Worm (Caenorhabditis elegans): Measurements from ENCODE around the gene K10H10.7.

K10H10.7 gene

ce11 chrII:14507563-14507962 lies at the start of gene K10H10.7, which contains the start of gene K10H10.10:
Gene K10H10.7 (minus strand): TSS chrII:14507663.
Gene K10H10.10 (plus strand): TSS chrII:14507766.
- TF ChIP-seq nhr-76 (tag; optimal IDR thresholded peaks at IDR 0.05), result no peak
- TF ChIP-seq fkh-10 (GFP tag; optimal IDR thresholded peaks at IDR 0.05), result no peak
- TF ChIP-seq mml-1 (tag; optimal IDR thresholded peaks at IDR 0.05), result no peak
- TF ChIP-seq ceh-82 (tag; optimal IDR thresholded peaks at IDR 0.05), result no peak
- TF ChIP-seq ceh-9 (tag; optimal IDR thresholded peaks at IDR 0.05), result no peak
- no peak for TF ChIP-seq elt-3 (tag; optimal IDR thresholded peaks at IDR 0.05)
- TF ChIP-seq jun-1 (tag; optimal IDR thresholded peaks at IDR 0.05), result no peak
- TF ChIP-seq ztf-11 (tag; optimal IDR thresholded peaks at IDR 0.05), result no peak
- TF ChIP-seq ceh-28 (tag; optimal IDR thresholded peaks at IDR 0.05), result no peak
- TF ChIP-seq fkh-2 (tag; optimal IDR thresholded peaks at IDR 0.05), result no peak
- TF ChIP-seq mdl-1 (tag; optimal IDR thresholded peaks at IDR 0.05), result no peak
- no peak for TF ChIP-seq R02D3.7 (tag; optimal IDR thresholded peaks at IDR 0.05)
- TF ChIP-seq nhr-237 (tag; optimal IDR thresholded peaks at IDR 0.05), result no peak
- no peak for TF ChIP-seq unc-62 (GFP tag; optimal IDR thresholded peaks at IDR 0.05)
- no peak for TF ChIP-seq nfya-1 (tag; optimal IDR thresholded peaks at IDR 0.05; ENCODE audit: insufficient read depth)

ce11 chrII:14555019-14555418 lies 47.6 kb upstream of the K10H10.7 start:
- TF ChIP-seq fkh-10 (GFP tag; optimal IDR thresholded peaks at IDR 0.05) (peak; percentile 51), jun-1 (tag; optimal IDR thresholded peaks at IDR 0.05) (no peak), ceh-82 (tag; optimal IDR thresholded peaks at IDR 0.05) (no peak), sea-2 (GFP tag; optimal IDR thresholded peaks at IDR 0.05) (no peak), aly-2 (tag; optimal IDR thresholded peaks at IDR 0.05) (no peak)

ce11 chrII:14550613-14551012 lies 43.1 kb upstream of the K10H10.7 start, which contains the start of gene nlp-41:
Gene nlp-41 (plus strand): TSS chrII:14550913.
- TF ChIP-seq ztf-11 (tag; optimal IDR thresholded peaks at IDR 0.05) (no peak), unc-62 (GFP tag; optimal IDR thresholded peaks at IDR 0.05) (no peak), nhr-77 (tag; optimal IDR thresholded peaks at IDR 0.05) (no peak), unc-39 (tag; optimal IDR thresholded peaks at IDR 0.05) (no peak), pqm-1 (tag; optimal IDR thresholded peaks at IDR 0.05) (no peak), elt-3 (tag; optimal IDR thresholded peaks at IDR 0.05) (no peak), nhr-23 (tag; optimal IDR thresholded peaks at IDR 0.05) (no peak), ZK546.5 (tag; optimal IDR thresholded peaks at IDR 0.05) (no peak), fkh-10 (GFP tag; optimal IDR thresholded peaks at IDR 0.05) (no peak), jun-1 (tag; optimal IDR thresholded peaks at IDR 0.05) (no peak), zag-1 (tag; optimal IDR thresholded peaks at IDR 0.05) (no peak), nfya-1 (tag; optimal IDR thresholded peaks at IDR 0.05; ENCODE audit: insufficient read depth) (no peak), ceh-82 (tag; optimal IDR thresholded peaks at IDR 0.05) (no peak), daf-12 (tag; optimal IDR thresholded peaks at IDR 0.05) (no peak), snpc-4 (tag; optimal IDR thresholded peaks at IDR 0.05) (no peak), nhr-28 (tag; optimal IDR thresholded peaks at IDR 0.05) (no peak), nhr-12 (tag; optimal IDR thresholded peaks at IDR 0.05) (no peak), egl-27 (tag; optimal IDR thresholded peaks at IDR 0.05) (no peak), nhr-67 (tag; optimal IDR thresholded peaks at IDR 0.05) (no peak), eor-1 (tag; optimal IDR thresholded peaks at IDR 0.05) (no peak)

- TF ChIP-seq aly-2 (tag; optimal IDR thresholded peaks at IDR 0.05), result no peak
- no peak for TF ChIP-seq zag-1 (tag; optimal IDR thresholded peaks at IDR 0.05)
- no peak for TF ChIP-seq nhr-237 (tag; optimal IDR thresholded peaks at IDR 0.05)
- TF ChIP-seq ama-1 (optimal IDR thresholded peaks at IDR 0.05), result no peak
- TF ChIP-seq nhr-28 (tag; optimal IDR thresholded peaks at IDR 0.05), result no peak
- TF ChIP-seq nhr-23 (tag; optimal IDR thresholded peaks at IDR 0.05), result no peak
- no peak for TF ChIP-seq jun-1 (tag; optimal IDR thresholded peaks at IDR 0.05)
- no peak for TF ChIP-seq nhr-76 (tag; optimal IDR thresholded peaks at IDR 0.05)
- no peak for TF ChIP-seq daf-12 (tag; optimal IDR thresholded peaks at IDR 0.05)
Observed at ce11 chrII:14548691-14549090, 41.2 kb upstream of the K10H10.7 start, which contains the start of gene gcy-29. Gene gcy-29 (minus strand): TSS chrII:14548791.

ce11 chrII:14540551-14540950 lies 33.1 kb upstream of the K10H10.7 start:
- peak; percentile 59 for TF ChIP-seq elt-2 (tag; optimal IDR thresholded peaks at IDR 0.05)
- no peak for TF ChIP-seq aly-2 (tag; optimal IDR thresholded peaks at IDR 0.05)
- peak; percentile 66 for TF ChIP-seq pqm-1 (tag; optimal IDR thresholded peaks at IDR 0.05)

ce11 chrII:14537728-14538127 lies 30.3 kb upstream of the K10H10.7 start, which contains the start of the genes clec-147 and C04H5.7:
Gene clec-147 (minus strand): TSS chrII:14537828.
Gene C04H5.7 (plus strand): TSS chrII:14537946.
- TF ChIP-seq unc-62 (GFP tag; optimal IDR thresholded peaks at IDR 0.05), result no peak
- TF ChIP-seq lin-15B (tag; optimal IDR thresholded peaks at IDR 0.05), result no peak
- no peak for TF ChIP-seq lin-39 (tag; optimal IDR thresholded peaks at IDR 0.05)
- no peak for TF ChIP-seq nhr-23 (tag; optimal IDR thresholded peaks at IDR 0.05)
- TF ChIP-seq nhr-76 (tag; optimal IDR thresholded peaks at IDR 0.05), result no peak
- TF ChIP-seq ztf-11 (tag; optimal IDR thresholded peaks at IDR 0.05), result no peak
- TF ChIP-seq ceh-82 (tag; optimal IDR thresholded peaks at IDR 0.05), result no peak

Measured in whole organism, L3 larva.